Worm (Caenorhabditis elegans): ENCODE results near the gene C44H4.4.

C44H4.4 gene

ce11 chrX:14566047-14566446 is 22.9 kb downstream of the C44H4.4 start:
- TF ChIP-seq Y79H2A.3 (GFP tag; conservative IDR thresholded peaks at IDR 0.05) (no peak), fkh-3 (tag; optimal IDR thresholded peaks at IDR 0.05) (no peak), hsf-1 (GFP tag; IDR thresholded peaks at IDR 0.05) (no peak), madf-3 (GFP tag; IDR thresholded peaks at IDR 0.05) (no peak), F37B4.10 (GFP tag; IDR thresholded peaks at IDR 0.05) (no peak), lin-40 (tag; optimal IDR thresholded peaks at IDR 0.05) (no peak), snpc-1.3 (tag; optimal IDR thresholded peaks at IDR 0.05; ENCODE audit: insufficient read depth) (no peak), F57A8.1 (GFP tag; optimal IDR thresholded peaks at IDR 0.05) (no peak), mel-28 (tag; optimal IDR thresholded peaks at IDR 0.05; ENCODE audit: borderline replicate concordance) (no peak), lin-26 (GFP tag; IDR thresholded peaks at IDR 0.05) (no peak), tbx-9 (tag; optimal IDR thresholded peaks at IDR 0.05; ENCODE audit: borderline replicate concordance) (no peak), madf-8 (GFP tag; conservative IDR thresholded peaks at IDR 0.05) (no peak), let-607 (tag; optimal IDR thresholded peaks at IDR 0.05) (no peak), mcd-1 (GFP tag; IDR thresholded peaks at IDR 0.05) (no peak), D2030.7 (GFP tag; IDR thresholded peaks at IDR 0.05) (no peak), dpl-1 (GFP tag; optimal IDR thresholded peaks at IDR 0.05) (no peak), sptf-2 (GFP tag; optimal IDR thresholded peaks at IDR 0.05) (no peak), egl-18 (GFP tag; IDR thresholded peaks at IDR 0.05) (no peak)

ce11 chrX:14565245-14565644 is 23.7 kb downstream of the C44H4.4 start:
- no peak for TF ChIP-seq ceh-27 (GFP tag; optimal IDR thresholded peaks at IDR 0.05)
- no peak for TF ChIP-seq nhr-27 (tag; optimal IDR thresholded peaks at IDR 0.05)
- peak; percentile 19 for TF ChIP-seq nhr-80 (tag; optimal IDR thresholded peaks at IDR 0.05)

- TF ChIP-seq snpc-4 (GFP tag; optimal IDR thresholded peaks at IDR 0.05), result no peak
- TF ChIP-seq snpc-4 (tag; optimal IDR thresholded peaks at IDR 0.05), result no peak
- 0 out of 2 replicates have a peak, but pooled peaks have one; percentile 44 for TF ChIP-seq K11D2.4 (GFP tag; IDR thresholded peaks at IDR 0.05)
Measured at ce11 chrX:14563818-14564217, 25.1 kb downstream of the C44H4.4 start.

ce11 chrX:14562286-14563086 is 26.4 kb downstream of the C44H4.4 start:
- TF ChIP-seq B0336.3 (GFP tag; IDR thresholded peaks at IDR 0.05) (no peak), gei-17 (GFP tag; optimal IDR thresholded peaks at IDR 0.05) (no peak), hrde-1 (tag; optimal IDR thresholded peaks at IDR 0.05; ENCODE audit: borderline replicate concordance) (no peak), ceh-91 (GFP tag; IDR thresholded peaks at IDR 0.05) (no peak), nhr-120 (GFP tag; IDR thresholded peaks at IDR 0.05) (no peak), lag-1 (GFP tag; IDR thresholded peaks at IDR 0.05) (no peak), ceh-27 (GFP tag; optimal IDR thresholded peaks at IDR 0.05) (peak; percentile 10), tbp1 (GFP tag; optimal IDR thresholded peaks at IDR 0.05) (no peak), mes-4 (tag; optimal IDR thresholded peaks at IDR 0.05) (no peak), Y53F4B.3 (GFP tag; IDR thresholded peaks at IDR 0.05) (no peak), snpc-1.3 (tag; optimal IDR thresholded peaks at IDR 0.05; ENCODE audit: insufficient read depth) (no peak), ceh-100 (GFP tag; IDR thresholded peaks at IDR 0.05) (no peak), ceh-79 (tag; optimal IDR thresholded peaks at IDR 0.05) (no peak), somi-1 (GFP tag; optimal IDR thresholded peaks at IDR 0.05) (peak; percentile 25), hmg-1.2 (GFP tag; IDR thresholded peaks at IDR 0.05) (no peak), F57C9.4 (tag; optimal IDR thresholded peaks at IDR 0.05) (no peak), pbrm-1 (GFP tag; IDR thresholded peaks at IDR 0.05) (peak; percentile 30; the same call in 1 of the 2 replicates), lsl-1 (GFP tag; optimal IDR thresholded peaks at IDR 0.05) (no peak), let-607 (tag; optimal IDR thresholded peaks at IDR 0.05) (no peak), lin-54 (GFP tag; optimal IDR thresholded peaks at IDR 0.05) (no peak), cebp-1 (GFP tag; IDR thresholded peaks at IDR 0.05) (0 out of 2 replicates have a peak, but pooled peaks have one; percentile 9), cebp-1 (tag; optimal IDR thresholded peaks at IDR 0.05) (no peak), atf-7 (tag; optimal IDR thresholded peaks at IDR 0.05) (peak; percentile 90)

Measured in whole organism, young adult.